Fruit fly (Drosophila melanogaster): Measurements from ENCODE around the gene CG17105.

dm6 chr2L:10661490-10662240 lies 19.2 kb upstream of the CG17105 start, which contains the start of gene CG31871:
- TF ChIP-seq CTCF (optimal IDR thresholded peaks at IDR 0.05) (no peak), CG8478 (optimal IDR thresholded peaks at IDR 0.05) (no peak)
